Worm (Caenorhabditis elegans): Measurements from ENCODE around the gene F38H4.4.

- TF ChIP-seq jun-1 (tag; optimal IDR thresholded peaks at IDR 0.05) (peak; percentile 44), lir-3 (tag; optimal IDR thresholded peaks at IDR 0.05; ENCODE audit: poor library complexity) (peak; percentile 51), lin-13 (GFP tag; optimal IDR thresholded peaks at IDR 0.05) (peak; percentile 9), unc-62 (GFP tag; optimal IDR thresholded peaks at IDR 0.05) (no peak), nhr-76 (tag; optimal IDR thresholded peaks at IDR 0.05) (no peak)
These were observed 26.3 kb upstream of the F38H4.4 start, which contains the start of the genes par-5 and M117.3 for ce11 chrIV:11821591-11822361.

Data from whole organism, L1 larva.